Worm (Caenorhabditis elegans): Measurements from ENCODE around the gene Y47D3A.14.

Gene Y47D3A.14

ce11 chrIII:11244338-11244737 lies 7.7 kb upstream of the Y47D3A.14 start:
- TF ChIP-seq mep-1 (tag; optimal IDR thresholded peaks at IDR 0.05) (no peak), hlh-11 (tag; optimal IDR thresholded peaks at IDR 0.05) (peak; percentile 34), hlh-30 (tag; optimal IDR thresholded peaks at IDR 0.05; ENCODE audit: insufficient read depth) (peak; percentile 61), saeg-2 (GFP tag; IDR thresholded peaks at IDR 0.05) (no peak), nhr-77 (tag; optimal IDR thresholded peaks at IDR 0.05) (peak; percentile 62), ceh-28 (tag; optimal IDR thresholded peaks at IDR 0.05) (no peak), ztf-7 (tag; optimal IDR thresholded peaks at IDR 0.05) (no peak), ceh-82 (tag; optimal IDR thresholded peaks at IDR 0.05) (no peak), dve-1 (tag; optimal IDR thresholded peaks at IDR 0.05; ENCODE audit: insufficient read depth) (peak; percentile 4), nhr-28 (tag; optimal IDR thresholded peaks at IDR 0.05) (peak; percentile 50), F49E8.2 (tag; optimal IDR thresholded peaks at IDR 0.05; ENCODE audit: borderline replicate concordance) (no peak), lir-3 (tag; optimal IDR thresholded peaks at IDR 0.05) (no peak), lsy-2 (tag; optimal IDR thresholded peaks at IDR 0.05) (no peak), daf-16 (GFP tag; optimal IDR thresholded peaks at IDR 0.05) (no peak), daf-16 (tag; optimal IDR thresholded peaks at IDR 0.05) (peak; percentile 40), dpl-1 (GFP tag; optimal IDR thresholded peaks at IDR 0.05) (no peak), spr-1 (tag; optimal IDR thresholded peaks at IDR 0.05) (no peak), zag-1 (tag; optimal IDR thresholded peaks at IDR 0.05) (no peak), vab-7 (GFP tag; IDR thresholded peaks at IDR 0.05) (no peak), Y105C5A.15 (GFP tag; IDR thresholded peaks at IDR 0.05) (no peak), lim-7 (GFP tag; IDR thresholded peaks at IDR 0.05) (no peak), duxl-1 (tag; optimal IDR thresholded peaks at IDR 0.05; ENCODE audit: poor library complexity) (no peak), php-3 (GFP tag; IDR thresholded peaks at IDR 0.05) (no peak), nhr-11 (tag; optimal IDR thresholded peaks at IDR 0.05) (no peak)

ce11 chrIII:11243421-11243820 lies 6.8 kb upstream of the Y47D3A.14 start:
- TF ChIP-seq mxl-3 (GFP tag; optimal IDR thresholded peaks at IDR 0.05) (peak; percentile 57), daf-16 (GFP tag; optimal IDR thresholded peaks at IDR 0.05) (no peak), daf-16 (tag; optimal IDR thresholded peaks at IDR 0.05) (peak; percentile 74), daf-8 (GFP tag; IDR thresholded peaks at IDR 0.05) (no peak), lim-7 (GFP tag; IDR thresholded peaks at IDR 0.05) (no peak), spr-3 (GFP tag; optimal IDR thresholded peaks at IDR 0.05) (no peak), set-16 (GFP tag; IDR thresholded peaks at IDR 0.05) (no peak), nhr-42 (GFP tag; IDR thresholded peaks at IDR 0.05) (no peak), daf-12 (tag; optimal IDR thresholded peaks at IDR 0.05) (no peak), saeg-2 (GFP tag; IDR thresholded peaks at IDR 0.05) (no peak), nhr-102 (tag; optimal IDR thresholded peaks at IDR 0.05) (no peak), aha-1 (tag) (peak; percentile 16), madf-9 (GFP tag; conservative IDR thresholded peaks at IDR 0.05) (no peak), F10B5.3 (tag; optimal IDR thresholded peaks at IDR 0.05) (no peak), duxl-1 (tag; optimal IDR thresholded peaks at IDR 0.05; ENCODE audit: poor library complexity) (no peak), nhr-6 (tag; optimal IDR thresholded peaks at IDR 0.05) (peak; percentile 71), nhr-237 (tag; optimal IDR thresholded peaks at IDR 0.05) (no peak), sdz-12 (GFP tag; optimal IDR thresholded peaks at IDR 0.05) (no peak), nhr-77 (tag; optimal IDR thresholded peaks at IDR 0.05) (peak; percentile 59), dmd-6 (GFP tag; IDR thresholded peaks at IDR 0.05) (peak; percentile 82), php-3 (GFP tag; IDR thresholded peaks at IDR 0.05) (no peak), hlh-11 (tag; optimal IDR thresholded peaks at IDR 0.05) (peak; percentile 89), rbr-2 (tag; optimal IDR thresholded peaks at IDR 0.05) (peak; percentile 46), T20F7.1 (GFP tag; optimal IDR thresholded peaks at IDR 0.05) (no peak), pqm-1 (tag; optimal IDR thresholded peaks at IDR 0.05) (peak; percentile 35), spr-1 (tag; optimal IDR thresholded peaks at IDR 0.05) (peak; percentile 57), lin-13 (GFP tag; optimal IDR thresholded peaks at IDR 0.05) (peak; percentile 29), snpc-4 (tag; optimal IDR thresholded peaks at IDR 0.05) (no peak), F49E8.2 (tag; optimal IDR thresholded peaks at IDR 0.05; ENCODE audit: borderline replicate concordance) (no peak), T26A8.4 (GFP tag; IDR thresholded peaks at IDR 0.05) (peak; percentile 31; the same call in 1 of the 2 replicates), dpl-1 (GFP tag; optimal IDR thresholded peaks at IDR 0.05) (peak; percentile 42), ceh-20 (GFP tag; IDR thresholded peaks at IDR 0.05) (peak; percentile 68; the same call in 1 of the 2 replicates), zag-1 (tag; optimal IDR thresholded peaks at IDR 0.05) (no peak), dve-1 (tag; optimal IDR thresholded peaks at IDR 0.05; ENCODE audit: insufficient read depth) (peak; percentile 94), Y48G9A.11 (GFP tag; IDR thresholded peaks at IDR 0.05) (no peak), dmd-9 (GFP tag; IDR thresholded peaks at IDR 0.05) (no peak), snpc-1.2 (GFP tag; IDR thresholded peaks at IDR 0.05) (no peak), R02D3.7 (tag; optimal IDR thresholded peaks at IDR 0.05) (no peak), nhr-48 (tag; optimal IDR thresholded peaks at IDR 0.05) (peak; percentile 50)
